Worm (Caenorhabditis elegans) whole organism, late embryonic: ENCODE data around the gene alh-1.

ENCODE experiments used
- C08G9.2 ChIP-seq: sonication (generic microtip); optimal IDR thresholded peaks from 2 replicates; lab custom pipeline; 2016; ENCODE audit warnings: mild to moderate bottlenecking, missing genetic modification characterization, moderate library complexity, missing compliant biosample characterization
- C38D4.7 ChIP-seq: fragments of 200-800 bp; sonication (Bioruptor generic); optimal IDR thresholded peaks from 2 replicates; lab custom pipeline; 2018; ENCODE audit warnings: mild to moderate bottlenecking, missing genetic modification characterization, moderate library complexity, missing compliant biosample characterization
- F13H6.1 ChIP-seq: sonication (generic microtip); optimal IDR thresholded peaks from 2 replicates; lab custom pipeline; 2016; ENCODE audit warnings: missing genetic modification characterization, missing compliant biosample characterization
- K02D7.2 ChIP-seq: sonication (generic microtip); optimal IDR thresholded peaks from 2 replicates; lab custom pipeline; 2017; ENCODE audit warnings: mild to moderate bottlenecking, missing genetic modification characterization, missing compliant biosample characterization
- T23F11.4 ChIP-seq: fragments of 200-800 bp; sonication (Bioruptor generic); optimal IDR thresholded peaks from 2 replicates; lab custom pipeline; 2018; ENCODE audit warnings: mild to moderate bottlenecking, missing genetic modification characterization, missing compliant biosample characterization
- Y22D7AL.16 ChIP-seq: sonication (generic microtip); optimal IDR thresholded peaks from 2 replicates; lab custom pipeline; 2016; ENCODE audit warnings: missing genetic modification characterization, missing compliant biosample characterization
- ahr-1 ChIP-seq: sonication (generic microtip); optimal IDR thresholded peaks from 2 replicates; lab custom pipeline; 2016; ENCODE audit warnings: missing genetic modification characterization, missing compliant biosample characterization
- ama-1 ChIP-seq: fragments of 150-350 bp; optimal IDR thresholded peaks from 2 replicates; lab custom pipeline; 2014
- ceh-18 ChIP-seq: sonication (generic microtip); optimal IDR thresholded peaks from 2 replicates; lab custom pipeline; 2016; ENCODE audit warnings: missing genetic modification characterization, missing compliant biosample characterization
- ceh-19 ChIP-seq: fragments of 200-800 bp; sonication (Bioruptor generic); optimal IDR thresholded peaks from 2 replicates; lab custom pipeline; 2018; ENCODE audit warnings: mild to moderate bottlenecking, missing genetic modification characterization, missing compliant biosample characterization
- ceh-2 ChIP-seq: sonication (generic microtip); optimal IDR thresholded peaks from 2 replicates; lab custom pipeline; 2016; ENCODE audit warnings: missing genotype, missing genetic modification characterization, missing compliant biosample characterization
- ceh-22 ChIP-seq: sonication (generic microtip); optimal IDR thresholded peaks from 2 replicates; lab custom pipeline; 2017; ENCODE audit warnings: missing biosample characterization, missing genetic modification characterization
- ceh-30 ChIP-seq: fragments of 150-350 bp; optimal IDR thresholded peaks from 2 replicates; lab custom pipeline; 2014; ENCODE audit warnings: missing biosample characterization, missing genetic modification characterization
- ceh-31 ChIP-seq: sonication (generic microtip); optimal IDR thresholded peaks from 2 replicates; lab custom pipeline; 2016; ENCODE audit warnings: missing genetic modification characterization, missing compliant biosample characterization
- ceh-34 ChIP-seq: sonication (generic microtip); optimal IDR thresholded peaks from 2 replicates; lab custom pipeline; 2016; ENCODE audit warnings: mild to moderate bottlenecking, missing genetic modification characterization, missing compliant biosample characterization
- ceh-6 ChIP-seq: fragments of 200-800 bp; sonication (Bioruptor generic); optimal IDR thresholded peaks from 2 replicates; lab custom pipeline; 2018; ENCODE audit warnings: mild to moderate bottlenecking, missing genetic modification characterization, missing compliant biosample characterization
- che-1 ChIP-seq: sonication (generic microtip); optimal IDR thresholded peaks from 2 replicates; lab custom pipeline; 2016; ENCODE audit warnings: mild to moderate bottlenecking, missing genetic modification characterization, missing compliant biosample characterization
- dmd-4 ChIP-seq: sonication (generic microtip); optimal IDR thresholded peaks from 2 replicates; lab custom pipeline; 2016; ENCODE audit warnings: borderline replicate concordance, missing genetic modification characterization, missing compliant biosample characterization
- dve-1 ChIP-seq: sonication (generic microtip); optimal IDR thresholded peaks from 2 replicates; lab custom pipeline; 2017; ENCODE audit warnings: antibody characterized with exemption, mild to moderate bottlenecking, missing genetic modification characterization, missing compliant biosample characterization
- elt-4 ChIP-seq: sonication (generic microtip); optimal IDR thresholded peaks from 2 replicates; lab custom pipeline; 2016; ENCODE audit warnings: missing genetic modification characterization, missing compliant biosample characterization
- ets-4 ChIP-seq: sonication (generic microtip); optimal IDR thresholded peaks from 2 replicates; lab custom pipeline; 2016; ENCODE audit warnings: missing genetic modification characterization, missing compliant biosample characterization
- fax-1 ChIP-seq: sonication (generic microtip); optimal IDR thresholded peaks from 2 replicates; lab custom pipeline; 2016; ENCODE audit warnings: missing genotype, missing genetic modification characterization, missing compliant biosample characterization
- fkh-10 ChIP-seq: fragments of 150-350 bp; optimal IDR thresholded peaks from 2 replicates; lab custom pipeline; 2014; ENCODE audit warnings: missing biosample characterization, missing genetic modification reagents, missing genetic modification characterization
- fkh-6 ChIP-seq: sonication (generic microtip); optimal IDR thresholded peaks from 2 replicates; lab custom pipeline; 2016; ENCODE audit warnings: missing genetic modification characterization, missing compliant biosample characterization
- hlh-13 ChIP-seq: fragments of 200-800 bp; sonication (Bioruptor generic); optimal IDR thresholded peaks from 2 replicates; lab custom pipeline; 2018; ENCODE audit warnings: mild to moderate bottlenecking, missing genetic modification characterization, missing compliant biosample characterization
- hlh-15 ChIP-seq: sonication (generic microtip); optimal IDR thresholded peaks from 2 replicates; lab custom pipeline; 2016; ENCODE audit warnings: missing genetic modification characterization, missing compliant biosample characterization
- hlh-8 ChIP-seq: sonication (generic microtip); optimal IDR thresholded peaks from 2 replicates; lab custom pipeline; 2016; ENCODE audit warnings: missing genotype, missing genetic modification characterization, missing compliant biosample characterization
- madf-2 ChIP-seq: sonication (generic microtip); optimal IDR thresholded peaks from 2 replicates; lab custom pipeline; 2017; ENCODE audit warnings: missing genetic modification characterization, missing compliant biosample characterization
- nfya-1 ChIP-seq: sonication (generic microtip); optimal IDR thresholded peaks from 2 replicates; lab custom pipeline; 2017; ENCODE audit warnings: missing genetic modification characterization, mild to moderate bottlenecking, missing compliant biosample characterization, antibody characterized with exemption, moderate library complexity
- npax-4 ChIP-seq: sonication (generic microtip); optimal IDR thresholded peaks from 2 replicates; lab custom pipeline; 2016; ENCODE audit warnings: missing genetic modification characterization, missing compliant biosample characterization
- pag-3 ChIP-seq: sonication (generic microtip); optimal IDR thresholded peaks from 2 replicates; lab custom pipeline; 2016; ENCODE audit warnings: missing compliant biosample characterization, missing genetic modification characterization, borderline replicate concordance
- pat-9 ChIP-seq: fragments of 200-800 bp; sonication (Bioruptor generic); optimal IDR thresholded peaks from 2 replicates; lab custom pipeline; 2018; ENCODE audit warnings: mild to moderate bottlenecking, missing genetic modification characterization, moderate library complexity, missing compliant biosample characterization
- pax-1 ChIP-seq: fragments of 150-350 bp; optimal IDR thresholded peaks from 2 replicates; lab custom pipeline; 2014; ENCODE audit warnings: missing biosample characterization, missing genetic modification characterization
- pha-2 ChIP-seq: sonication (generic microtip); optimal IDR thresholded peaks from 2 replicates; lab custom pipeline; 2017; ENCODE audit warnings: mild to moderate bottlenecking, missing genetic modification characterization, missing compliant biosample characterization
- pros-1 ChIP-seq: fragments of 150-350 bp; optimal IDR thresholded peaks from 2 replicates; lab custom pipeline; 2014; ENCODE audit warnings: missing biosample characterization, missing genetic modification reagents, missing genetic modification characterization
- ref-2 ChIP-seq: sonication (generic microtip); optimal IDR thresholded peaks from 2 replicates; lab custom pipeline; 2016; ENCODE audit warnings: missing genetic modification characterization, missing compliant biosample characterization
- rnt-1 ChIP-seq: sonication (generic microtip); optimal IDR thresholded peaks from 2 replicates; lab custom pipeline; 2016; ENCODE audit warnings: missing genetic modification characterization, missing compliant biosample characterization
- sox-2 ChIP-seq: fragments of 200-800 bp; sonication (Bioruptor generic); IDR thresholded peaks from 2 replicates; pipeline ENCODE4 v1.3.6; 2022; ENCODE audit warnings: missing genetic modification reagents, missing genetic modification characterization, missing compliant biosample characterization
- syd-9 ChIP-seq: sonication (generic microtip); optimal IDR thresholded peaks from 2 replicates; lab custom pipeline; 2016; ENCODE audit warnings: mild to moderate bottlenecking, missing genetic modification characterization, moderate library complexity, missing compliant biosample characterization
- tbx-2 ChIP-seq: sonication (generic microtip); optimal IDR thresholded peaks from 2 replicates; lab custom pipeline; 2016; ENCODE audit warnings: missing genetic modification characterization, missing compliant biosample characterization
- tbx-7 ChIP-seq: sonication (generic microtip); optimal IDR thresholded peaks from 2 replicates; lab custom pipeline; 2016; ENCODE audit warnings: missing genotype, missing genetic modification characterization, missing compliant biosample characterization
- unc-3 ChIP-seq, 2 experiments: fragments of 200-800 bp in 1 of 2; sonication (Bioruptor generic) in 1 of 2; sonication (generic microtip) in 1 of 2; conservative IDR thresholded peaks in 1 of 2; optimal IDR thresholded peaks in 1 of 2; 2 replicates each; pipeline versions ENCODE4 v1.3.6 to Lab custom; 2016 to 2022; ENCODE audit warnings: missing compliant biosample characterization in 2 of 2, missing genetic modification characterization in 2 of 2, missing genetic modification reagents in 1 of 2
- unc-55 ChIP-seq: sonication (generic microtip); optimal IDR thresholded peaks from 2 replicates; lab custom pipeline; 2017; ENCODE audit warnings: missing biosample characterization, missing genetic modification reagents, missing genetic modification characterization
- unc-86 ChIP-seq: sonication (generic microtip); optimal IDR thresholded peaks from 2 replicates; lab custom pipeline; 2016; ENCODE audit warnings: missing genetic modification characterization, missing compliant biosample characterization

Gene alh-1

DNA sequence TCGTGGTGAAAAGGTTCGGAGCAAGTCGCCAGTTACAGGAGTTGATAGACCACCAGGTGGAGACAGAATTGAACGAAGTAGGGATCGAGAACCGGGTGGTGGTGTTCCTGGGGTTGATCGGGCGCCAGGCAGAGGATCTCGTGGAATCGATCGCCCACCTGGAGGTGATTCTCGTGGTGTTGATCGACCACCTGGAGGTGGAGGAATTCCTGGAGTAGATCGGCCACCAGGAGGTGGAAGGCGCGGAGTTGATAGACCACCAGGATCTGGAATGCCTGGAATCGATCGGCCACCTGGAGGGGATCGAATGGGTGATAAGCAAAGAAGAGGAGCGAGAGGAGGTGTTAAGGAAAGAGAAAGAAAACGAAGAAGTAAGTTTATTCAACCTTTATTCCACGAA is 27.9 kb downstream of the alh-1 start:
- TF ChIP-seq T23F11.4 (GFP tag; lab: Kevin White, UChicago) (no peak), tbx-7 (tag; lab: Kevin White, UChicago) (no peak), hlh-15 (tag; lab: Kevin White, UChicago) (no peak), unc-3 (GFP tag; conservative IDR thresholded peaks at IDR 0.05; lab: Robert Waterston, UW) (no peak), unc-3 (tag; optimal IDR thresholded peaks at IDR 0.05; lab: Kevin White, UChicago) (no peak), fax-1 (tag; lab: Kevin White, UChicago) (no peak), tbx-2 (tag; lab: Kevin White, UChicago) (no peak), ceh-22 (tag; lab: Kevin White, UChicago) (no peak), ceh-6 (no peak), C08G9.2 (tag; lab: Kevin White, UChicago) (no peak)

DNA sequence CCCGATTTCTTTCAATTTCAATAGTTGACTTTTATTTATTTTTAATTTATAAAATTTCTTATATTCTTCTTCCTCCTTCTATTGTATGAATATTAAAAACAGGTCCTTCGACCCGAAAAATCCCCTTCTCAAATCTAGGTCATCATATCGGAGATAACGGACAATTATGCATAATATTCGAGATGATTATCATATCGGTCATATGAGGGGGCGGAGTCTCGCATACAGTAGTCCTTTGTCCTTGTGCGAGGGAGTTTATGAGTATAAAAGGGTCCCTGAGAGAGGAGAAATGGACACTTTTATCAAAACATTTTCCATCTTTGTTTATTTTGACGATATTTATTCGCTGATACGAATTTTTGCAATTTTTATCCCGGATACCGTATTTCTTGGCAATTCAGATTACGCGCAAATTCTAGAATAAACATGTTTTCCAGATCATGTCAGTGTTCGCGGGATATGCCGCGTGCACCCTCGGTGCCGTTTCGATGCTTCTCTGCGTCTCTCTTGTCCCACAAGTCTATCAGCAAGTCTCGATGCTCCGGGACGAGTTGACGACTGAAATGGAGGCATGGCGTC is 29.4 kb downstream of the alh-1 start, which contains the start of gene dpy-17:
Gene dpy-17 (plus strand): TSS at position 438 of the 579 bp plus-strand sequence.
- TF ChIP-seq pros-1 (tag; lab: Kevin White, UChicago) = no peak
- TF ChIP-seq nfya-1 (tag; lab: Kevin White, UChicago) = peak; percentile 1
- no peak for TF ChIP-seq ahr-1
- TF ChIP-seq ets-4 (tag; lab: Kevin White, UChicago) = no peak
- TF ChIP-seq ama-1 = peak; percentile 82
- no peak for TF ChIP-seq C38D4.7 (GFP tag; lab: Kevin White, UChicago)
- no peak for TF ChIP-seq syd-9 (tag; lab: Kevin White, UChicago)

DNA sequence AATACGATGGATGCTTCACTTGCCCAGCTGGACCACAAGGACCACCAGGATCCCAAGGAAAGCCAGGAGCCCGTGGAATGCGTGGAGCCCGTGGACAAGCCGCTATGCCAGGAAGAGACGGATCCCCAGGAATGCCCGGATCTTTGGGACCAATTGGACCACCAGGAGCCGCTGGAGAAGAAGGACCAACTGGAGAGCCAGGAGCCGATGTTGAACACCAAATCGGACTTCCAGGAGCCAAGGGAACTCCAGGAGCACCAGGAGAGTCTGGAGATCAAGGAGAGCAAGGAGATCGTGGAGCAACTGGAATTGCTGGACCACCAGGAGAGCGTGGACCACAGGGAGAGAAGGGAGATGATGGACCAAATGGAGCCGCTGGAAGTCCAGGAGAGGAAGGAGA is 30.4 kb downstream of the alh-1 start:
- TF ChIP-seq ref-2 (no peak), C08G9.2 (tag; lab: Kevin White, UChicago) (peak; percentile 14), ceh-34 (tag; lab: Kevin White, UChicago) (peak; percentile 4), T23F11.4 (GFP tag; lab: Kevin White, UChicago) (peak; percentile 63), pat-9 (tag; lab: Kevin White, UChicago) (no peak)

DNA sequence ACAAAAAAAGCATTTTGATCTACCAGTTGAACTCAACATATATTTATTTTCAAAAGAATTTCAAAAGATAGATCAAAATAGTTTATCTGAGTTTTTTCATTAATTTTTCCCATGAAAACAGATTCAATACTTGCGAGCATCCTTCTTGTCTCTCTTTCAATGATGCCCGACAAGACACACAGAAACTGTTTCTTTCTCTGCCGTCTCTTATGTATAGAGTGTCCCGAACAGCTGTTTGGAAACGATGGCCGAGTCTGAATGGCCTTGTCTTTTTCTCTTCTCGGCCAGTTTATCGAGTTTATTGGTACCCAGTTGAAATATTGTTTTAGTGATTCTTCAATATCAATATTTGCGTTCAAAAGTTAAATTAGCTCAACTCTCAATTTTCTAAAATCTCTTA is 31.2 kb downstream of the alh-1 start:
- TF ChIP-seq C08G9.2 (tag; lab: Kevin White, UChicago) = peak; percentile 77
- peak; percentile 67 for TF ChIP-seq hlh-8 (tag; lab: Kevin White, UChicago)
- TF ChIP-seq sox-2 (GFP tag; lab: Robert Waterston, UW) = no peak
- TF ChIP-seq che-1 (tag; lab: Kevin White, UChicago) = no peak
- TF ChIP-seq unc-86 (tag; lab: Kevin White, UChicago) = no peak
- no peak for TF ChIP-seq madf-2 (tag; lab: Kevin White, UChicago)
- peak; percentile 5 for TF ChIP-seq ceh-34 (tag; lab: Kevin White, UChicago)
- TF ChIP-seq pros-1 (tag; lab: Kevin White, UChicago) = no peak
- no peak for TF ChIP-seq pha-2 (tag; lab: Kevin White, UChicago)
- peak; percentile 24 for TF ChIP-seq rnt-1 (tag; lab: Kevin White, UChicago)
- TF ChIP-seq fkh-6 (tag; lab: Kevin White, UChicago) = no peak
- TF ChIP-seq pag-3 = no peak
- TF ChIP-seq K02D7.2 (tag; lab: Kevin White, UChicago) = no peak
- TF ChIP-seq Y22D7AL.16 (tag; lab: Kevin White, UChicago) = no peak
- no peak for TF ChIP-seq npax-4 (tag; lab: Kevin White, UChicago)
- no peak for TF ChIP-seq elt-4 (tag; lab: Kevin White, UChicago)
- TF ChIP-seq ref-2 = peak; percentile 26
- no peak for TF ChIP-seq syd-9 (tag; lab: Kevin White, UChicago)
- no peak for TF ChIP-seq dve-1 (tag; lab: Kevin White, UChicago)
- TF ChIP-seq fkh-10 (GFP tag; lab: Kevin White, UChicago) = no peak
- TF ChIP-seq unc-55 (GFP tag; lab: Kevin White, UChicago) = no peak
- no peak for TF ChIP-seq ceh-22 (tag; lab: Kevin White, UChicago)
- TF ChIP-seq ama-1 = no peak
- peak; percentile 35 for TF ChIP-seq tbx-7 (tag; lab: Kevin White, UChicago)
- TF ChIP-seq F13H6.1 (tag; lab: Kevin White, UChicago) = peak; percentile 6
- TF ChIP-seq C38D4.7 (GFP tag; lab: Kevin White, UChicago) = no peak
- no peak for TF ChIP-seq ceh-30
- TF ChIP-seq ceh-31 (tag; lab: Kevin White, UChicago) = peak; percentile 87
- no peak for TF ChIP-seq pax-1 (tag; lab: Kevin White, UChicago)
- no peak for TF ChIP-seq pat-9 (tag; lab: Kevin White, UChicago)
- no peak for TF ChIP-seq dmd-4
- TF ChIP-seq fax-1 (tag; lab: Kevin White, UChicago) = no peak
- TF ChIP-seq ceh-2 (tag; lab: Kevin White, UChicago) = peak; percentile 61
- no peak for TF ChIP-seq hlh-13 (GFP tag; lab: Kevin White, UChicago)
- TF ChIP-seq ceh-18 (tag; lab: Kevin White, UChicago) = peak; percentile 26
- TF ChIP-seq nfya-1 (tag; lab: Kevin White, UChicago) = peak; percentile 55
- TF ChIP-seq ceh-19 = no peak
